Worm (Caenorhabditis elegans) whole organism, L4/young adult: ENCODE data around the gene hcp-2.
A peak's percentile ranks its signal among the peaks of the same experiment; 100 is the strongest.

Experiments used
- W03F9.2 ChIP-seq: fragments of 150-350 bp; optimal IDR thresholded peaks from 2 replicates; lab custom pipeline; 2014; ENCODE audit warnings: missing biosample characterization, missing genetic modification characterization
- dao-5 ChIP-seq: sonication (generic microtip); optimal IDR thresholded peaks from 2 replicates; lab custom pipeline; 2016; ENCODE audit warnings: missing genotype, missing genetic modification characterization, moderate library complexity, missing compliant biosample characterization
- him-1 ChIP-seq: sonication (generic microtip); optimal IDR thresholded peaks from 2 replicates; lab custom pipeline; 2016; ENCODE audit warnings: missing genotype, missing genetic modification reagents, missing genetic modification characterization, missing compliant biosample characterization

Gene hcp-2

ce11 chrV:9628603-9629002 is 17.1 kb upstream of the hcp-2 start:
- TF ChIP-seq dao-5 (tag; lab: Kevin White, UChicago), result no peak
- no peak for TF ChIP-seq him-1 (tag; lab: Kevin White, UChicago)
- no peak for TF ChIP-seq W03F9.2

- no peak for TF ChIP-seq dao-5 (tag; lab: Kevin White, UChicago)
- TF ChIP-seq W03F9.2, result no peak
- TF ChIP-seq him-1 (tag; lab: Kevin White, UChicago), result no peak
These were observed 16.5 kb upstream of the hcp-2 start, which contains the start of gene idpc-3 for ce11 chrV:9629114-9629513. idpc-3 (minus strand) TSS chrV:9629214.

ce11 chrV:9629643-9630042 is 16.0 kb upstream of the hcp-2 start, which contains the start of gene col-146:
col-146 (plus strand) TSS chrV:9629943.
- TF ChIP-seq W03F9.2, result no peak
- TF ChIP-seq him-1 (tag; lab: Kevin White, UChicago), result no peak
- no peak for TF ChIP-seq dao-5 (tag; lab: Kevin White, UChicago)

ce11 chrV:9630542-9630941 is 15.1 kb upstream of the hcp-2 start:
- TF ChIP-seq him-1 (tag; lab: Kevin White, UChicago) (no peak), dao-5 (tag; lab: Kevin White, UChicago) (no peak), W03F9.2 (no peak)

DNA sequence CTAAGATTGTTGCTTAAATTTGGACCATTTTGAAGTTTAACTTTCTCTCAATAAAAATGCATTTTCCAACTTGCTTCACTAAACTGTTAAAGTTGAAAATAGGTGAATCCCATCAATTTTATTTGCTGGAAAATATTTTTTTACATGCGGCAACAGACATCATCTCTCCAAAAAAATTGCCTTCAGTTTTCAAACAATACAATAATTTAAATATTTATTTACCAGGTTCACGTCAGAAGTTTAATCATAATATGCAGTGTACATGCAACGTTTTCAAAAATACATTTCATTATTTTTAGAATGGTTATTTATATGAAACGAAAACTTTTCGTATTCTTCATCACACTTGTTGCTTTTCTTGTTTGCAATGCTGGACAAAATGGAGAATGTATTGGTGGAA is 14.7 kb upstream of the hcp-2 start, which contains the start of gene T06E4.5:
TSS of gene T06E4.5 (plus strand) at position 301 of the 400 bp plus-strand sequence.
- no peak for TF ChIP-seq W03F9.2
- no peak for TF ChIP-seq dao-5 (tag; lab: Kevin White, UChicago)

DNA sequence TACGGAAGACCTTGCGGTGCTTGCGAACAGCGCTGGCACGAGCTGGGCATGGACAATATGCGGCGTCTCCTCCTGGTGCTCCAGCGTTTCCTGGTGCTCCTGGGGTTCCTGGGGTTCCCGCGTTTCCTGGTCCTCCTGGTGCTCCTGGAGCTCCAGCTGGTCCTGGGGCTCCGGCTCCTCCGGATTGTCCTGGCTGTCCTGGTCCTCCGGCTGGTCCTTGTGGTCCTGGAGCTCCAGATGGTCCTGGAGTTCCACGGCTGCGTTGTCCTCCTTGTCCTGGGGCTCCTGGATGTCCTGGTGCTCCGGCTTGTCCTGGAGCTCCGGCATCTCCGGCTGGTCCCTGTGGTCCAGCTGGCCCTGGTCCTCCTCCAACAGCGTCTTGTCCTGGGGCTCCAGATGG is 13.3 kb upstream of the hcp-2 start:
- no peak for TF ChIP-seq W03F9.2
- TF ChIP-seq dao-5 (tag; lab: Kevin White, UChicago), result no peak
- TF ChIP-seq him-1 (tag; lab: Kevin White, UChicago), result no peak

- TF ChIP-seq W03F9.2 (no peak), him-1 (tag; lab: Kevin White, UChicago) (no peak), dao-5 (tag; lab: Kevin White, UChicago) (no peak)
These were observed 12.3 kb upstream of the hcp-2 start, which contains the start of gene col-147 for ce11 chrV:9633313-9633712. col-147 (minus strand) TSS chrV:9633338.

ce11 chrV:9651294-9651693 is 5.6 kb downstream of the hcp-2 start, which contains the start of gene T06E4.21:
T06E4.21 (plus strand) TSS chrV:9651594.
- TF ChIP-seq W03F9.2 (no peak), him-1 (tag; lab: Kevin White, UChicago) (no peak), dao-5 (tag; lab: Kevin White, UChicago) (no peak)

- TF ChIP-seq W03F9.2 (no peak), him-1 (tag; lab: Kevin White, UChicago) (no peak), dao-5 (tag; lab: Kevin White, UChicago) (no peak)
These were observed 8.6 kb downstream of the hcp-2 start, which contains the start of gene cyp-29A4 for ce11 chrV:9654154-9654805. cyp-29A4 (plus strand) TSS chrV:9654755.

DNA sequence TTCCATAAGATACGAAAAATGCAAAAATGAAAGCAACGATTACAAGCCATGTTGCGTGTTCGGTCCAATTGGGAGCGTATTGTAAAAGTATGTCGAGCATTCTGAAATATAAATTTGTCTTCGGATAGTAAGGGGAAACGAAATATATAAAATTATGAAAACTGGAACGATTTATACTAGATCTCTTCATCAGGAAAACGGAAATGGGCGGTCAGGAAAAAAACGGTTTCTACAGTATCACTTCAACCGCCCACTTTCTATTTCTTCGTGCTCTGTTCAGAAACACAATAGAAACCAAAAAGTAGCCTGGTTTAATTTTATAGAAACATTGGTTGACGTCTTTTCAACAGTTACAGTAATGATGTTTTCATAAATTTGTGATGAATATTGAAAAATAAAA is 15.9 kb downstream of the hcp-2 start, which contains the start of gene pitr-4:
TSS of gene pitr-4 (minus strand) at position 101 of the 400 bp plus-strand sequence.
- TF ChIP-seq W03F9.2, result no peak
- TF ChIP-seq him-1 (tag; lab: Kevin White, UChicago), result no peak
- no peak for TF ChIP-seq dao-5 (tag; lab: Kevin White, UChicago)

ce11 chrV:9663948-9664347 is 18.3 kb downstream of the hcp-2 start:
- TF ChIP-seq W03F9.2 (no peak), him-1 (tag; lab: Kevin White, UChicago) (no peak), dao-5 (tag; lab: Kevin White, UChicago) (no peak)

- TF ChIP-seq him-1 (tag; lab: Kevin White, UChicago), result peak; percentile 58
- TF ChIP-seq W03F9.2, result no peak
These were observed 19.0 kb downstream of the hcp-2 start for ce11 chrV:9664620-9665019.

ce11 chrV:9666394-9666793 is 20.7 kb downstream of the hcp-2 start, which contains the start of gene ZK287.1:
ZK287.1 (plus strand) TSS chrV:9666694.
- TF ChIP-seq dao-5 (tag; lab: Kevin White, UChicago), result no peak
- no peak for TF ChIP-seq W03F9.2

ce11 chrV:9672495-9672894 is 26.8 kb downstream of the hcp-2 start:
- TF ChIP-seq W03F9.2 (no peak), dao-5 (tag; lab: Kevin White, UChicago) (no peak), him-1 (tag; lab: Kevin White, UChicago) (no peak)
